Worm (Caenorhabditis elegans): ENCODE results near the gene F38B6.7.

The F38B6.7 gene

DNA sequence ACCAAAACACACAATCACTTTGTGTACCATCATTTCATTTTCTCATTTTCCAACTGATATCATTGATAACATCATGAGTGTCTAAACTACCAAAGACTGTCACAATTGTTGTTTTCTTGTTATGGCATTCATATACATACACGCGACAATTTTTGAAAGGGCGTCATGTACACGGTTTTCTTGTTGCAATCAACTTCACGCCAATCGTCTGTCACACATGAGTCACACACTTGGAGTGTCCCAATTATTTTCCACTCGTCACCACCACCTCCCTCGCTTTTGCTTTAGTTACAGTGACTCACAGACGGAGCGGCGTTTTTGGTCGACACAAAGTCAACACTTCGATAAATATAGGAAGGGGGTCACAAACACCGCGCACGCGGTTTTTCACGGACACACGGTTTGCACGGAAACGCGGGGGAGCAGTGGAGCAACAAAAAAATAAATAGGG, 49.8 kb upstream of the F38B6.7 start (continued):
- no peak for TF ChIP-seq vab-7 (GFP tag; IDR thresholded peaks at IDR 0.05)
- TF ChIP-seq ctbp-1 (GFP tag; IDR thresholded peaks at IDR 0.05), result no peak
- no peak for TF ChIP-seq zip-11 (GFP tag; IDR thresholded peaks at IDR 0.05)
- no peak for TF ChIP-seq ceh-44 (GFP tag; IDR thresholded peaks at IDR 0.05)
- TF ChIP-seq mdl-1 (tag; optimal IDR thresholded peaks at IDR 0.05), result peak in 1 of 2 experiments; percentile 99
- TF ChIP-seq tag-97 (GFP tag; IDR thresholded peaks at IDR 0.05), result no peak
- no peak for TF ChIP-seq R02D3.7 (tag; optimal IDR thresholded peaks at IDR 0.05)
- no peak for TF ChIP-seq Y105C5A.15 (GFP tag; IDR thresholded peaks at IDR 0.05)
- TF ChIP-seq skn-1 (tag; optimal IDR thresholded peaks at IDR 0.05), result no peak
- TF ChIP-seq lir-3 (tag; optimal IDR thresholded peaks at IDR 0.05), result no peak
- TF ChIP-seq hlh-11 (tag; optimal IDR thresholded peaks at IDR 0.05), result peak; percentile 95
- peak; percentile 1 for TF ChIP-seq dpl-1 (GFP tag; optimal IDR thresholded peaks at IDR 0.05)
- TF ChIP-seq nhr-10 (tag; optimal IDR thresholded peaks at IDR 0.05), result no peak

ce11 chrX:6746849-6747248, 48.7 kb upstream of the F38B6.7 start:
- TF ChIP-seq Y75B8A.6 (GFP tag; IDR thresholded peaks at IDR 0.05) (no peak), pha-4 (GFP tag; IDR thresholded peaks at IDR 0.05) (no peak), pha-4 (tag; optimal IDR thresholded peaks at IDR 0.05) (peak; percentile 34), ama-1 (optimal IDR thresholded peaks at IDR 0.05) (peak; percentile 46), lsy-2 (tag; optimal IDR thresholded peaks at IDR 0.05) (peak in 1 of 2 experiments; percentile 14), unc-62 (GFP tag; optimal IDR thresholded peaks at IDR 0.05 in 1 of 2) (peak in 1 of 2 experiments; percentile 31), unc-62 (tag; optimal IDR thresholded peaks at IDR 0.05) (no peak), T20F7.1 (GFP tag; optimal IDR thresholded peaks at IDR 0.05) (no peak), lin-1 (GFP tag; IDR thresholded peaks at IDR 0.05) (no peak), lin-38 (GFP tag; IDR thresholded peaks at IDR 0.05) (peak; percentile 29; the same call in 1 of the 2 replicates), mdl-1 (tag; optimal IDR thresholded peaks at IDR 0.05) (peak in 1 of 2 experiments; percentile 89), dve-1 (tag; optimal IDR thresholded peaks at IDR 0.05; ENCODE audit: insufficient read depth) (peak; percentile 7), dmd-8 (GFP tag; IDR thresholded peaks at IDR 0.05) (no peak), saeg-2 (GFP tag; IDR thresholded peaks at IDR 0.05) (no peak), F26F4.8 (GFP tag; conservative IDR thresholded peaks at IDR 0.05) (no peak), ceh-44 (GFP tag; IDR thresholded peaks at IDR 0.05) (no peak), nhr-102 (tag; optimal IDR thresholded peaks at IDR 0.05) (no peak), dmd-9 (GFP tag; IDR thresholded peaks at IDR 0.05) (no peak), ZK546.5 (tag; optimal IDR thresholded peaks at IDR 0.05) (no peak), skn-1 (tag; optimal IDR thresholded peaks at IDR 0.05) (no peak), Y5F2A.4 (GFP tag; optimal IDR thresholded peaks at IDR 0.05) (no peak), arid-1 (GFP tag; conservative IDR thresholded peaks at IDR 0.05) (no peak), pqm-1 (tag; optimal IDR thresholded peaks at IDR 0.05) (no peak), ceh-20 (GFP tag; IDR thresholded peaks at IDR 0.05) (no peak), mxl-3 (GFP tag; optimal IDR thresholded peaks at IDR 0.05) (no peak), hif-1 (tag; optimal IDR thresholded peaks at IDR 0.05) (peak in 1 of 2 experiments; percentile 64), nhr-11 (tag; optimal IDR thresholded peaks at IDR 0.05) (no peak), aha-1 (tag) (peak; percentile 97), ces-1 (GFP tag; optimal IDR thresholded peaks at IDR 0.05) (no peak), ctbp-1 (GFP tag; IDR thresholded peaks at IDR 0.05) (no peak), nhr-42 (GFP tag; IDR thresholded peaks at IDR 0.05) (no peak), zip-2 (tag; optimal IDR thresholded peaks at IDR 0.05) (no peak), mdt-29 (GFP tag; IDR thresholded peaks at IDR 0.05) (0 out of 2 replicates have a peak, but pooled peaks have one; percentile 4), tra-1 (GFP tag; IDR thresholded peaks at IDR 0.05) (no peak), hlh-30 (tag; optimal IDR thresholded peaks at IDR 0.05; ENCODE audit: insufficient read depth) (peak; percentile 54), hmg-1.1 (GFP tag; IDR thresholded peaks at IDR 0.05) (0 out of 2 replicates have a peak, but pooled peaks have one; percentile 11), zfp-3 (GFP tag; conservative IDR thresholded peaks at IDR 0.05) (no peak), lin-15B (tag; optimal IDR thresholded peaks at IDR 0.05) (no peak)

All from whole organism, L4 larva.